Worm (Caenorhabditis elegans): ENCODE measurements around the gene nxf-2.

DNA sequence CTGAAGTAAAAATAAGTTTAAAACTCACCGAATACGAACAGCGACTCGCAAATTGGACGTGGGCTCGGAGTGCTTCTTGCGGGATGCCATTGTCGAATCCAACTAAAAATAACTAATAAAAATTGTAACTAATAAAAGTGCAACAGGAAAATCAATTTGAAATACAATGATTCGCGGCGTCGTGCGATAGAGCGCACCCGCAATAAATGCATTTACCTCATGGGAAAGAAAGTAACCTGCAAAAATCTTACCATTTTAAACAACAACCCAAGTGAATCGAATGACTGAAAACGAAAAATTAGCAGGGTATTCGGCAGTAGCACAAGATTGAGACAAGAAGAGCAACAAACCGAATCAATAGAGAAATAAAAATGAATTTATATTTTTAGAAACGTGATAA is 39.0 kb upstream of the nxf-2 start, which contains the start of gene bmk-1:
- no peak for TF ChIP-seq ama-1 (optimal IDR thresholded peaks at IDR 0.05)
- no peak for TF ChIP-seq hmg-4 (GFP tag; optimal IDR thresholded peaks at IDR 0.05)
